Fruit fly (Drosophila melanogaster) whole organism, adult: ENCODE results near the gene mon2.

Experiments used
- CG11617 ChIP-seq: fragments of 200-800 bp; sonication (Bioruptor generic); optimal IDR thresholded peaks from 2 replicates; lab custom pipeline; 2017; ENCODE audit warnings: mild to moderate bottlenecking, missing biosample characterization, missing genetic modification reagents, missing genetic modification characterization
- CG12768 ChIP-seq: fragments of 200-800 bp; sonication (Bioruptor generic); optimal IDR thresholded peaks from 2 replicates; lab custom pipeline; 2017; ENCODE audit warnings: missing biosample characterization, missing genetic modification characterization, mild to moderate bottlenecking, moderate library complexity, missing genetic modification reagents
- CG14711 ChIP-seq: fragments of 200-800 bp; sonication (Bioruptor generic); optimal IDR thresholded peaks from 2 replicates; lab custom pipeline; 2018; ENCODE audit warnings: missing biosample characterization, mild to moderate bottlenecking, missing genetic modification characterization, moderate library complexity
- CG1620 ChIP-seq: fragments of 200-800 bp; sonication (Bioruptor generic); optimal IDR thresholded peaks from 2 replicates; lab custom pipeline; 2016; ENCODE audit warnings: missing biosample characterization, missing genetic modification characterization
- CG33017 ChIP-seq: fragments of 200-800 bp; sonication (Bioruptor generic); optimal IDR thresholded peaks from 2 replicates; lab custom pipeline; 2018; ENCODE audit warnings: missing biosample characterization, mild to moderate bottlenecking, missing genetic modification characterization, moderate library complexity
- CG5204 ChIP-seq: fragments of 200-800 bp; sonication (Bioruptor generic); optimal IDR thresholded peaks from 2 replicates; lab custom pipeline; 2016; ENCODE audit warnings: missing biosample characterization, missing genetic modification characterization
- CG7045 ChIP-seq: fragments of 200-800 bp; sonication (Bioruptor generic); optimal IDR thresholded peaks from 2 replicates; lab custom pipeline; 2017; ENCODE audit warnings: missing biosample characterization, mild to moderate bottlenecking, missing genetic modification characterization
- CG7101 ChIP-seq: fragments of 200-800 bp; sonication (Bioruptor generic); optimal IDR thresholded peaks from 2 replicates; lab custom pipeline; 2018; ENCODE audit warnings: missing biosample characterization, mild to moderate bottlenecking, missing genetic modification characterization, moderate library complexity
- Clk ChIP-seq: fragments of 200-800 bp; sonication (Bioruptor generic); optimal IDR thresholded peaks from 2 replicates; lab custom pipeline; 2017; ENCODE audit warnings: missing biosample characterization, missing genetic modification characterization
- Crg-1 ChIP-seq: fragments of 200-800 bp; sonication (Bioruptor generic); optimal IDR thresholded peaks from 2 replicates; lab custom pipeline; 2016; ENCODE audit warnings: missing biosample characterization, missing genetic modification characterization
- Hr96 ChIP-seq: fragments of 200-800 bp; sonication (Bioruptor generic); optimal IDR thresholded peaks from 2 replicates; lab custom pipeline; 2016; ENCODE audit warnings: missing biosample characterization, missing genetic modification characterization
- Mnt ChIP-seq: fragments of 200-800 bp; sonication (Bioruptor generic); optimal IDR thresholded peaks from 2 replicates; lab custom pipeline; 2016; ENCODE audit warnings: missing biosample characterization, mild to moderate bottlenecking, missing genetic modification characterization
- bab1 ChIP-seq: fragments of 200-800 bp; sonication (Bioruptor generic); optimal IDR thresholded peaks from 3 replicates; lab custom pipeline; 2019; ENCODE audit warnings: missing biosample characterization, mild to moderate bottlenecking, missing genetic modification characterization, moderate library complexity
- cic ChIP-seq: fragments of 200-800 bp; sonication (Bioruptor generic); optimal IDR thresholded peaks from 2 replicates; lab custom pipeline; 2017; ENCODE audit warnings: missing biosample characterization, mild to moderate bottlenecking, missing genetic modification characterization, moderate library complexity
- cnc ChIP-seq, 2 experiments: fragments of >200 bp; optimal IDR thresholded peaks; 2 replicates each; lab custom pipeline; 2017
- kay ChIP-seq: fragments of 200-800 bp; sonication (Bioruptor generic); peaks from one replicate; lab custom pipeline; 2016; ENCODE audit warnings: missing biosample characterization, missing genetic modification characterization, borderline replicate concordance
- ovo ChIP-seq: fragments of 200-800 bp; sonication (Bioruptor generic); optimal IDR thresholded peaks from 2 replicates; lab custom pipeline; 2016; ENCODE audit warnings: missing biosample characterization, missing genetic modification characterization
- pad ChIP-seq: fragments of 200-800 bp; sonication (Bioruptor generic); optimal IDR thresholded peaks from 3 replicates; lab custom pipeline; 2017; ENCODE audit warnings: missing biosample characterization, missing genetic modification characterization, mild to moderate bottlenecking, moderate library complexity, missing genetic modification reagents
- tj ChIP-seq: fragments of 200-800 bp; sonication (Bioruptor generic); optimal IDR thresholded peaks from 3 replicates; lab custom pipeline; 2017; ENCODE audit warnings: missing biosample characterization, mild to moderate bottlenecking, missing genetic modification characterization, moderate library complexity
- toe ChIP-seq: fragments of 200-800 bp; sonication (Bioruptor generic); optimal IDR thresholded peaks from 2 replicates; lab custom pipeline; 2016; ENCODE audit warnings: missing biosample characterization, missing genetic modification characterization

Gene mon2

DNA sequence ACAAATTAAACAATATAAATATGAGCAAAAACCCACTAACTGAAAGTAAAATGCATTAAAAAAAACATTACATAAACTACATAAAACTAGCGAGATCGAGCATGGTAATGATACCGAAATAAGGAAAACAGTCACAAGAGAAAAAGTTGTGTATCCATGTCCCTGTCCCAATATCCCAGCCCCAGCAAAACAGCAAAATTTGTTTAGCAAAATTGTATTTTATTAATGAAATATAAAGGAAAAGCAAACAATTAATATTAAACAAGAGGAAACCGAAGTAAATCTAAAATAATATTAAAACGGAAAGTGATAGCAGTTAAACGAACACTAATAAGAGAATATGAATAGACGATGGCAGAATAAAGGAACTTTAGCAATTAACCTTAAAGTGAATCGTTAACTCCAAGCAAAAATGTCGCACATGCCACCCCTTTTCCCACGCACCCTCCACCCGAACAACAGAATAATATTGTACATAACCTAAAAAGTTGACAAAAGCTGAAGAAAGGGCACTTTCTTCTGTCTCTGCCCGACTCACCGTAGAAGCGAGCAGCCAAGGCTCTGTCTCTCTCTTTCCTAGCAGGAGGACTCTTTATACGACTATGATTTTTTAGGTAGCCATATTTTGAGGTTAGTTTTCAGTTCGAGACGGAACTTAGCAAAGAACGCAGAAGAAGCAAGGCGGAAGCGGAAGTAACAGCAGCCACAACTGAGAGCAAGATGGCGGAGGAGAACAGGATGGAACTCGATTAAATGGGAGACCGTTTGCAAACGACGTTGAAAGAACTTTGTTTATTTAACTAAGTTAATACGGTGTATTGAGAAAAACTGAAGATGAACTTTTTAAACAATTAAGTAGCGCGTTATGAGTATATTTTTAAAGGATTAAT, 13.0 kb downstream of the mon2 start:
- TF ChIP-seq kay (GFP tag; lab: Kevin White, UChicago) (peak; percentile 80), CG7045 (no peak)

dm6 chr2L:8104706-8105105, 19.1 kb downstream of the mon2 start:
- TF ChIP-seq CG5204 (GFP tag; lab: Kevin White, UChicago), result no peak
- TF ChIP-seq kay (GFP tag; lab: Kevin White, UChicago), result peak; percentile 85
- TF ChIP-seq cic (GFP tag; lab: Kevin White, UChicago), result peak; percentile 44
- TF ChIP-seq toe (GFP tag; lab: Kevin White, UChicago), result no peak
- peak; percentile 20 for TF ChIP-seq Mnt (GFP tag; lab: Kevin White, UChicago)
- TF ChIP-seq CG1620 (GFP tag; lab: Kevin White, UChicago), result no peak

DNA sequence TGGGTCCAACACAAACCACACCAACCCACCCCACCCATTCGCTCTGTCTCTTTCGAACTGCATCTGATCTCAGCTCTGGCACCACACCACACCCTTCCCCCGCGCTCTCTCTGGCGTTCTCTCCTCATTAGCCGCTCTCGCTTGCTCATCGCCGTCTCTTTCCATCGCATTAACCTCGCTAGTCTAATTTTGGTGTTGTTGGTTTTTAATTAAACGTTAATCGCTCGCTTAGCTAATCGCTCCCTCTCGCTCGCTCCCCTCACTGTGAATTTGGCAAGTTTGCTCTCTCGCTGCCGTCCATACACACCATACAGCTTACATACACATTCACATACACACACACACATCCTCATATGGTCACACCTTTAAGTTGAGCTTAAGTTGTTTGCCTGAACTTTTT, 19.7 kb downstream of the mon2 start:
- TF ChIP-seq pad (GFP tag; lab: Kevin White, UChicago), result peak; percentile 8
- no peak for TF ChIP-seq Mnt (GFP tag; lab: Kevin White, UChicago)
- TF ChIP-seq cic (GFP tag; lab: Kevin White, UChicago), result peak; percentile 36
- no peak for TF ChIP-seq kay (GFP tag; lab: Kevin White, UChicago)
- no peak for TF ChIP-seq CG11617 (GFP tag; lab: Kevin White, UChicago)
- TF ChIP-seq Crg-1 (GFP tag; lab: Kevin White, UChicago), result peak; percentile 15
- no peak for TF ChIP-seq tj (GFP tag; lab: Kevin White, UChicago)
- TF ChIP-seq CG12768 (GFP tag; lab: Kevin White, UChicago), result peak; percentile 41

DNA sequence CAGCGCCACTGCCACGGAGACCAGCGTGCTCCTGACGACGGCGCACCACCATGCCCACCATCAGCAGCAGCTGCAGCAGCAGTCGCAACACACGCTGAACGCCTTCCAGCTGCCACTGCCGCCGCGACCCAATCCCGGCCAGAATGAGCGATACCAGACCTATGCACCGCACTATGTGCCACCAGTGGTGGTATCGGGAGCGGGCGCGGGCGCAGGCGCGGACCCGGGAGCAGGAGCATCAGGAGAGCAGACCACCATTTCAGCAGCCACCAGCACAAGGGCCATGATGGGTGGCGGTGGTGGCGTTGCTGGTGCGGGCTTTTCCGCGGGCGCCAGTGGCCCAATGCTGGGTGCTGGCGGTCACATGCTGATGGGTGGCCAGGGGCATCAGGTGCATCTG, 20.7 kb downstream of the mon2 start:
- no peak for TF ChIP-seq CG7101 (tag; lab: Kevin White, UChicago)
- TF ChIP-seq CG1620 (GFP tag; lab: Kevin White, UChicago), result no peak
- TF ChIP-seq CG14711 (tag; lab: Kevin White, UChicago), result no peak
- TF ChIP-seq Hr96 (GFP tag; lab: Kevin White, UChicago), result no peak
- TF ChIP-seq CG12768 (GFP tag; lab: Kevin White, UChicago), result no peak

dm6 chr2L:8100489-8101352, 23.1 kb downstream of the mon2 start:
- no peak for TF ChIP-seq pad (GFP tag; lab: Kevin White, UChicago)
- TF ChIP-seq toe (GFP tag; lab: Kevin White, UChicago), result no peak
- peak; percentile 26 for TF ChIP-seq Mnt (GFP tag; lab: Kevin White, UChicago)
- TF ChIP-seq cic (GFP tag; lab: Kevin White, UChicago), result peak; percentile 87
- TF ChIP-seq CG12768 (GFP tag; lab: Kevin White, UChicago), result peak; percentile 47
- TF ChIP-seq CG7045, result no peak
- no peak for TF ChIP-seq Clk
- TF ChIP-seq bab1 (GFP tag; lab: Kevin White, UChicago), result no peak
- no peak for TF ChIP-seq CG11617 (GFP tag; lab: Kevin White, UChicago)
- TF ChIP-seq tj (GFP tag; lab: Kevin White, UChicago), result no peak
- no peak for TF ChIP-seq CG14711 (tag; lab: Kevin White, UChicago)
- no peak for TF ChIP-seq CG5204 (GFP tag; lab: Kevin White, UChicago)
- TF ChIP-seq CG1620 (GFP tag; lab: Kevin White, UChicago), result no peak
- TF ChIP-seq ovo (GFP tag; lab: Kevin White, UChicago), result peak; percentile 10
- TF ChIP-seq cnc (optimal IDR thresholded peaks at IDR 0.05; lab: Kevin White, UChicago), result no peak
- no peak for TF ChIP-seq CG33017
- no peak for TF ChIP-seq Hr96 (GFP tag; lab: Kevin White, UChicago)
- TF ChIP-seq kay (GFP tag; lab: Kevin White, UChicago), result peak; percentile 78
- TF ChIP-seq Crg-1 (GFP tag; lab: Kevin White, UChicago), result no peak
- TF ChIP-seq CG7101 (tag; lab: Kevin White, UChicago), result peak; percentile 40

- TF ChIP-seq bab1 (GFP tag; lab: Kevin White, UChicago), result no peak
- TF ChIP-seq CG14711 (tag; lab: Kevin White, UChicago), result peak; percentile 19
- peak; percentile 83 for TF ChIP-seq CG12768 (GFP tag; lab: Kevin White, UChicago)
- no peak for TF ChIP-seq toe (GFP tag; lab: Kevin White, UChicago)
- peak in 1 of 2 experiments; percentile 20 for TF ChIP-seq cnc (optimal IDR thresholded peaks at IDR 0.05; lab: Kevin White, UChicago)
- TF ChIP-seq kay (GFP tag; lab: Kevin White, UChicago), result peak; percentile 71
These were observed 24.0 kb downstream of the mon2 start for dm6 chr2L:8099615-8100375.
